Worm (Caenorhabditis elegans) whole organism, early embryonic: ENCODE results near the gene igdb-3.

ENCODE experiments used
- F13C5.2 ChIP-seq: sonication (generic microtip); optimal IDR thresholded peaks from 2 replicates; lab custom pipeline; 2017; ENCODE audit warnings: mild to moderate bottlenecking, missing genetic modification characterization, inconsistent platforms, missing compliant biosample characterization
- tbx-37 ChIP-seq: fragments of 200-800 bp; sonication (Bioruptor generic); conservative IDR thresholded peaks from 2 replicates; pipeline ENCODE4 v1.3.6; 2022; ENCODE audit warnings: missing genetic modification reagents, missing genetic modification characterization, missing compliant biosample characterization

ce11 chrX:6430510-6430909 is 45.2 kb downstream of the igdb-3 start, which contains the start of gene ctsa-2:
- TF ChIP-seq F13C5.2: no peak
- TF ChIP-seq tbx-37 (GFP tag; lab: Robert Waterston, UW): no peak
